Fruit fly (Drosophila melanogaster) whole organism, embryonic: ENCODE data around the gene Csas.

ENCODE experiments used
- B-H1 ChIP-seq: fragments of 200-800 bp; sonication (Bioruptor generic); IDR thresholded peaks from 3 replicates; pipeline ENCODE4 v1.3.6; 2022; ENCODE audit warnings: missing biosample characterization, missing genetic modification characterization
- B-H2 ChIP-seq: fragments of 200-800 bp; sonication (Bioruptor generic); optimal IDR thresholded peaks from 2 replicates; lab custom pipeline; 2018; ENCODE audit warnings: missing biosample characterization, mild to moderate bottlenecking, missing genetic modification characterization
- BtbVII ChIP-seq: fragments of 200-800 bp; sonication (Bioruptor generic); optimal IDR thresholded peaks from 3 replicates; lab custom pipeline; 2017; ENCODE audit warnings: missing biosample characterization, mild to moderate bottlenecking, missing genetic modification characterization
- CG10147 ChIP-seq: fragments of 200-800 bp; sonication (Bioruptor generic); optimal IDR thresholded peaks from 2 replicates; lab custom pipeline; 2019; ENCODE audit warnings: missing biosample characterization, mild to moderate bottlenecking, missing genetic modification characterization, moderate library complexity
- CG10543 ChIP-seq: fragments of 200-800 bp; sonication (Bioruptor generic); optimal IDR thresholded peaks from 3 replicates; lab custom pipeline; 2017; ENCODE audit warnings: missing biosample characterization, mild to moderate bottlenecking, missing genetic modification characterization, moderate library complexity
- CG10959 ChIP-seq: fragments of 200-800 bp; sonication (Bioruptor generic); IDR thresholded peaks from 2 replicates; pipeline ENCODE4 v1.3.6; 2022; ENCODE audit warnings: missing biosample characterization, missing genetic modification characterization
- CG12219 ChIP-seq: fragments of 200-800 bp; sonication (Bioruptor generic); optimal IDR thresholded peaks from 3 replicates; lab custom pipeline; 2018; ENCODE audit warnings: missing biosample characterization, mild to moderate bottlenecking, missing genetic modification characterization
- CG12659 ChIP-seq: fragments of 200-800 bp; sonication (Bioruptor generic); optimal IDR thresholded peaks from 3 replicates; lab custom pipeline; 2017; ENCODE audit warnings: mild to moderate bottlenecking, missing biosample characterization, missing genetic modification reagents, missing genetic modification characterization
- CG13287 ChIP-seq: fragments of 200-800 bp; sonication (Bioruptor generic); IDR thresholded peaks from 2 replicates; pipeline ENCODE4 v1.3.6; 2022; ENCODE audit warnings: missing biosample characterization, missing genetic modification characterization; ENCODE audit not compliant: partially characterized antibody
- CG13624 ChIP-seq: fragments of 200-800 bp; sonication (Bioruptor generic); optimal IDR thresholded peaks from 2 replicates; lab custom pipeline; 2016; ENCODE audit warnings: missing biosample characterization, missing genetic modification characterization
- CG14710 ChIP-seq: fragments of 200-800 bp; sonication (Bioruptor generic); optimal IDR thresholded peaks from 3 replicates; lab custom pipeline; 2019; ENCODE audit warnings: missing biosample characterization, mild to moderate bottlenecking, missing genetic modification characterization, moderate library complexity
- CG15073 ChIP-seq: fragments of 200-800 bp; sonication (Bioruptor generic); optimal IDR thresholded peaks from 2 replicates; lab custom pipeline; 2016; ENCODE audit warnings: missing biosample characterization, missing genetic modification characterization
- CG15514 ChIP-seq: fragments of 200-800 bp; sonication (Bioruptor generic); optimal IDR thresholded peaks from 3 replicates; lab custom pipeline; 2017; ENCODE audit warnings: missing biosample characterization, missing genetic modification characterization, mild to moderate bottlenecking, moderate library complexity, missing genetic modification reagents
- CG1603 ChIP-seq: fragments of 200-800 bp; sonication (Bioruptor generic); optimal IDR thresholded peaks from 2 replicates; lab custom pipeline; 2019; ENCODE audit warnings: missing biosample characterization, mild to moderate bottlenecking, missing genetic modification characterization, moderate library complexity
- CG30020 ChIP-seq: fragments of 200-800 bp; optimal IDR thresholded peaks from 2 replicates; lab custom pipeline; 2019; ENCODE audit warnings: missing biosample characterization, mild to moderate bottlenecking, missing genetic modification characterization, moderate library complexity
- CG31365 ChIP-seq: fragments of 200-800 bp; sonication (Bioruptor generic); optimal IDR thresholded peaks from 2 replicates; lab custom pipeline; 2018; ENCODE audit warnings: missing biosample characterization, mild to moderate bottlenecking, missing genetic modification characterization
- CG4820 ChIP-seq: fragments of 200-800 bp; sonication (Bioruptor generic); optimal IDR thresholded peaks from 3 replicates; lab custom pipeline; 2016; ENCODE audit warnings: missing biosample characterization, missing genetic modification characterization
- CG6272 ChIP-seq: fragments of 200-800 bp; sonication (Bioruptor generic); IDR thresholded peaks from 2 replicates; pipeline ENCODE4 v1.3.6; 2022; ENCODE audit warnings: missing biosample characterization, missing genetic modification characterization
- CG8359 ChIP-seq: fragments of 200-800 bp; sonication (Bioruptor generic); optimal IDR thresholded peaks from 2 replicates; lab custom pipeline; 2017; ENCODE audit warnings: missing biosample characterization, mild to moderate bottlenecking, missing genetic modification characterization, borderline replicate concordance
- CG8478 ChIP-seq: fragments of >200 bp; optimal IDR thresholded peaks from 2 replicates; lab custom pipeline; 2018
- Doc2 ChIP-seq: fragments of 200-800 bp; sonication (Bioruptor generic); IDR thresholded peaks from 2 replicates; pipeline ENCODE4 v1.3.6; 2022; ENCODE audit warnings: missing biosample characterization, missing genetic modification characterization
- Dp ChIP-seq: fragments of 200-800 bp; sonication (Bioruptor generic); optimal IDR thresholded peaks from 2 replicates; lab custom pipeline; 2018; ENCODE audit warnings: missing biosample characterization, mild to moderate bottlenecking, missing genetic modification characterization, moderate library complexity
- Hey ChIP-seq: fragments of 200-800 bp; sonication (Bioruptor generic); optimal IDR thresholded peaks from 3 replicates; lab custom pipeline; 2018; ENCODE audit warnings: missing biosample characterization, mild to moderate bottlenecking, missing genetic modification characterization
- Hr78 ChIP-seq, 2 experiments: fragments of 200-800 bp in 1 of 2; fragments of >200 bp in 1 of 2; sonication (Bioruptor generic) in 1 of 2; optimal IDR thresholded peaks; 2 replicates each; lab custom pipeline; 2017 to 2019; ENCODE audit warnings: missing biosample characterization in 2 of 2, missing genetic modification characterization in 2 of 2, mild to moderate bottlenecking in 1 of 2, moderate library complexity in 1 of 2
- Lhr ChIP-seq: fragments of 200-800 bp; sonication (Bioruptor generic); optimal IDR thresholded peaks from 3 replicates; lab custom pipeline; 2017; ENCODE audit warnings: mild to moderate bottlenecking, missing biosample characterization, missing genetic modification reagents, missing genetic modification characterization
- MBD-R2 ChIP-seq: fragments of 200-800 bp; sonication (Bioruptor generic); IDR thresholded peaks from 2 replicates; pipeline ENCODE4 v1.3.6; 2022; ENCODE audit warnings: missing biosample characterization, missing genetic modification characterization
- MESR4 ChIP-seq: fragments of 200-800 bp; sonication (Bioruptor generic); optimal IDR thresholded peaks from 2 replicates; lab custom pipeline; 2018; ENCODE audit warnings: missing biosample characterization, mild to moderate bottlenecking, missing genetic modification characterization, moderate library complexity
- Oli ChIP-seq: fragments of 200-800 bp; sonication (Bioruptor generic); optimal IDR thresholded peaks from 2 replicates; lab custom pipeline; 2018; ENCODE audit warnings: missing biosample characterization, mild to moderate bottlenecking, missing genetic modification characterization, moderate library complexity
- Poxn ChIP-seq: fragments of 200-800 bp; sonication (Bioruptor generic); IDR thresholded peaks from 2 replicates; pipeline ENCODE4 v1.3.6; 2022; ENCODE audit warnings: missing biosample characterization, missing genetic modification characterization
- Rx ChIP-seq: fragments of 200-800 bp; sonication (Bioruptor generic); IDR thresholded peaks from 2 replicates; pipeline ENCODE4 v1.3.6; 2022; ENCODE audit warnings: missing biosample characterization, missing genetic modification characterization
- az2 ChIP-seq: fragments of 200-800 bp; sonication (Bioruptor generic); optimal IDR thresholded peaks from 3 replicates; lab custom pipeline; 2016; ENCODE audit warnings: missing biosample characterization, missing genetic modification characterization
- btn ChIP-seq: fragments of 200-800 bp; sonication (Bioruptor generic); optimal IDR thresholded peaks from 2 replicates; lab custom pipeline; 2016; ENCODE audit warnings: missing biosample characterization, missing genetic modification characterization
- cato ChIP-seq: fragments of 200-800 bp; sonication (Bioruptor generic); optimal IDR thresholded peaks from 2 replicates; lab custom pipeline; 2016; ENCODE audit warnings: missing biosample characterization, missing genetic modification characterization, borderline replicate concordance
- chm ChIP-seq: fragments of 200-800 bp; sonication (Bioruptor generic); IDR thresholded peaks from 2 replicates; pipeline ENCODE4 v1.3.6; 2022; ENCODE audit warnings: missing biosample characterization, missing genetic modification characterization
- fd64A ChIP-seq: fragments of 200-800 bp; sonication (Bioruptor generic); optimal IDR thresholded peaks from 3 replicates; lab custom pipeline; 2018; ENCODE audit warnings: missing biosample characterization, mild to moderate bottlenecking, missing genetic modification characterization
- gcm ChIP-seq: fragments of 200-800 bp; sonication (Bioruptor generic); optimal IDR thresholded peaks from 2 replicates; lab custom pipeline; 2019; ENCODE audit warnings: missing biosample characterization, mild to moderate bottlenecking, missing genetic modification characterization, moderate library complexity
- gfzf ChIP-seq: fragments of 200-800 bp; sonication (Bioruptor generic); optimal IDR thresholded peaks from 2 replicates; lab custom pipeline; 2016; ENCODE audit warnings: missing biosample characterization, mild to moderate bottlenecking, missing genetic modification characterization, moderate library complexity
- inv ChIP-seq: fragments of 200-800 bp; sonication (Bioruptor generic); IDR thresholded peaks from 2 replicates; pipeline ENCODE4 v1.3.6; 2022; ENCODE audit warnings: missing biosample characterization, missing genetic modification characterization; ENCODE audit not compliant: partially characterized antibody
- ken ChIP-seq: fragments of 200-800 bp; sonication (Bioruptor generic); IDR thresholded peaks from 3 replicates; pipeline ENCODE4 v1.3.6; 2022; ENCODE audit warnings: missing biosample characterization, missing genetic modification characterization
- luna ChIP-seq: fragments of 200-800 bp; sonication (Bioruptor generic); optimal IDR thresholded peaks from 2 replicates; lab custom pipeline; 2016; ENCODE audit warnings: missing biosample characterization, missing genetic modification characterization
- nerfin-1 ChIP-seq: fragments of 200-800 bp; sonication (Bioruptor generic); optimal IDR thresholded peaks from 3 replicates; lab custom pipeline; 2019; ENCODE audit warnings: missing biosample characterization, mild to moderate bottlenecking, missing genetic modification characterization, moderate library complexity
- nmo ChIP-seq: fragments of 200-800 bp; sonication (Bioruptor generic); optimal IDR thresholded peaks from 2 replicates; lab custom pipeline; 2018; ENCODE audit warnings: missing biosample characterization, mild to moderate bottlenecking, missing genetic modification characterization, moderate library complexity
- onecut ChIP-seq: fragments of 200-800 bp; sonication (Bioruptor generic); IDR thresholded peaks from 2 replicates; pipeline ENCODE4 v1.3.6; 2022; ENCODE audit warnings: missing biosample characterization, missing genetic modification characterization
- otp ChIP-seq: fragments of 200-800 bp; sonication (Bioruptor generic); IDR thresholded peaks from 3 replicates; pipeline ENCODE4, ENCODE4 v1.3.6; 2022; ENCODE audit warnings: missing biosample characterization, missing genetic modification characterization
- p53 ChIP-seq: fragments of 200-800 bp; sonication (Bioruptor generic); optimal IDR thresholded peaks from 2 replicates; lab custom pipeline; 2016; ENCODE audit warnings: missing biosample characterization, missing genetic modification characterization
- pita ChIP-seq: fragments of 200-800 bp; sonication (Bioruptor generic); optimal IDR thresholded peaks from 2 replicates; lab custom pipeline; 2017; ENCODE audit warnings: missing biosample characterization, mild to moderate bottlenecking, missing genetic modification characterization
- pum ChIP-seq: fragments of 200-800 bp; sonication (Bioruptor generic); optimal IDR thresholded peaks from 2 replicates; lab custom pipeline; 2016; ENCODE audit warnings: missing biosample characterization, missing genetic modification characterization
- stwl ChIP-seq: fragments of 200-800 bp; sonication (Bioruptor generic); optimal IDR thresholded peaks from 3 replicates; lab custom pipeline; 2018; ENCODE audit warnings: missing biosample characterization, mild to moderate bottlenecking, missing genetic modification characterization, moderate library complexity
- vvl ChIP-seq: fragments of 200-800 bp; sonication (Bioruptor generic); IDR thresholded peaks from 2 replicates; pipeline ENCODE4 v1.3.6; 2022; ENCODE audit warnings: missing biosample characterization, missing genetic modification characterization

Csas gene

dm6 chr3L:20000878-20001640, 12.3 kb upstream of the Csas start (continued):
- TF ChIP-seq pum (GFP tag; lab: Kevin White, UChicago) (no peak), Rx (GFP tag; lab: Robert Waterston, UW) (no peak), Hey (no peak), Dp (peak; percentile 4), btn (GFP tag; lab: Kevin White, UChicago) (no peak), CG12659 (GFP tag; lab: Kevin White, UChicago) (peak; percentile 61), BtbVII (GFP tag; lab: Kevin White, UChicago) (no peak), vvl (GFP tag; lab: Robert Waterston, UW) (peak; percentile 18; the same call in 1 of the 2 replicates), Oli (tag; lab: Kevin White, UChicago) (no peak), CG8359 (GFP tag; lab: Kevin White, UChicago) (no peak), CG31365 (tag; lab: Kevin White, UChicago) (no peak), Poxn (GFP tag; lab: Robert Waterston, UW) (no peak), CG15514 (GFP tag; lab: Kevin White, UChicago) (peak; percentile 12), CG6272 (GFP tag; lab: Robert Waterston, UW) (no peak), CG10147 (GFP tag; lab: Kevin White, UChicago) (no peak), CG15073 (no peak), nerfin-1 (no peak), cato (no peak), chm (no peak), inv (GFP tag; lab: Robert Waterston, UW) (no peak), gcm (GFP tag; lab: Kevin White, UChicago) (no peak), ken (GFP tag; lab: Robert Waterston, UW) (no peak), CG30020 (tag; lab: Kevin White, UChicago) (peak; percentile 99), CG10543 (GFP tag; lab: Kevin White, UChicago) (no peak), Hr78 (GFP tag; optimal IDR thresholded peaks at IDR 0.05; lab: Kevin White, UChicago) (no peak), MESR4 (GFP tag; lab: Kevin White, UChicago) (peak; percentile 89), luna (GFP tag; lab: Kevin White, UChicago) (no peak), Doc2 (no peak), CG13287 (0 out of 2 replicates have a peak, but pooled peaks have one; percentile 22), Lhr (no peak), MBD-R2 (GFP tag; lab: Robert Waterston, UW) (peak; percentile 38; the same call in 1 of the 2 replicates), CG4820 (no peak), nmo (GFP tag; lab: Kevin White, UChicago) (peak; percentile 15), gfzf (no peak), CG13624 (GFP tag; lab: Kevin White, UChicago) (no peak), B-H1 (GFP tag; lab: Robert Waterston, UW) (no peak), CG1603 (tag; lab: Kevin White, UChicago) (peak; percentile 99), stwl (tag; lab: Kevin White, UChicago) (peak; percentile 37), B-H2 (no peak), p53 (GFP tag; lab: Kevin White, UChicago) (no peak), CG10959 (GFP tag; lab: Robert Waterston, UW) (no peak), CG12219 (GFP tag; lab: Kevin White, UChicago) (no peak), CG14710 (tag; lab: Kevin White, UChicago) (peak; percentile 17), fd64A (no peak), az2 (no peak), otp (GFP tag; lab: Robert Waterston, UW) (no peak), onecut (peak; percentile 94), CG8478 (lab: Kevin White, UChicago) (no peak), pita (no peak)
